Fruit fly (Drosophila melanogaster) whole organism, embryonic: ENCODE data around the gene CG12123.

ENCODE experiments used
- Abd-B ChIP-seq: fragments of 200-800 bp; sonication (Bioruptor generic); optimal IDR thresholded peaks from 2 replicates; lab custom pipeline; 2018; ENCODE audit warnings: missing biosample characterization, mild to moderate bottlenecking, missing genetic modification characterization, moderate library complexity
- CG10267 ChIP-seq: fragments of 200-800 bp; sonication (Bioruptor generic); optimal IDR thresholded peaks from 2 replicates; lab custom pipeline; 2018; ENCODE audit warnings: missing biosample characterization, mild to moderate bottlenecking, missing genetic modification characterization, moderate library complexity
- CG10543 ChIP-seq: fragments of 200-800 bp; sonication (Bioruptor generic); optimal IDR thresholded peaks from 3 replicates; lab custom pipeline; 2017; ENCODE audit warnings: missing biosample characterization, mild to moderate bottlenecking, missing genetic modification characterization, moderate library complexity
- CG12236 ChIP-seq: fragments of 200-800 bp; sonication (Bioruptor generic); optimal IDR thresholded peaks from 2 replicates; lab custom pipeline; 2016; ENCODE audit warnings: missing biosample characterization, missing genetic modification characterization
- CG12659 ChIP-seq: fragments of 200-800 bp; sonication (Bioruptor generic); optimal IDR thresholded peaks from 3 replicates; lab custom pipeline; 2017; ENCODE audit warnings: mild to moderate bottlenecking, missing biosample characterization, missing genetic modification reagents, missing genetic modification characterization
- CG13624 ChIP-seq: fragments of 200-800 bp; sonication (Bioruptor generic); optimal IDR thresholded peaks from 2 replicates; lab custom pipeline; 2016; ENCODE audit warnings: missing biosample characterization, missing genetic modification characterization
- CG1529 ChIP-seq: fragments of 200-800 bp; sonication (Bioruptor generic); optimal IDR thresholded peaks from 3 replicates; lab custom pipeline; 2018; ENCODE audit warnings: missing biosample characterization, missing genetic modification characterization
- CG15601 ChIP-seq: fragments of 200-800 bp; sonication (Bioruptor generic); optimal IDR thresholded peaks from 3 replicates; lab custom pipeline; 2019; ENCODE audit warnings: missing biosample characterization, mild to moderate bottlenecking, missing genetic modification characterization, moderate library complexity
- CG1603 ChIP-seq: fragments of 200-800 bp; sonication (Bioruptor generic); optimal IDR thresholded peaks from 2 replicates; lab custom pipeline; 2019; ENCODE audit warnings: missing biosample characterization, mild to moderate bottlenecking, missing genetic modification characterization, moderate library complexity
- CG1647 ChIP-seq: fragments of 200-800 bp; sonication (Bioruptor generic); optimal IDR thresholded peaks from 3 replicates; lab custom pipeline; 2016; ENCODE audit warnings: missing biosample characterization, missing genetic modification characterization
- CG17361 ChIP-seq: fragments of 200-800 bp; sonication (Bioruptor generic); IDR thresholded peaks from 3 replicates; pipeline ENCODE4 v1.3.6; 2022; ENCODE audit warnings: missing biosample characterization, missing genetic modification characterization
- CG17612 ChIP-seq: fragments of 200-800 bp; sonication (Bioruptor generic); IDR thresholded peaks from 2 replicates; pipeline ENCODE4 v1.3.6; 2022; ENCODE audit warnings: missing biosample characterization, missing genetic modification characterization
- CG2120 ChIP-seq: fragments of 200-800 bp; sonication (Bioruptor generic); optimal IDR thresholded peaks from 3 replicates; lab custom pipeline; 2016; ENCODE audit warnings: missing biosample characterization, missing genetic modification characterization
- CG2712 ChIP-seq: fragments of 200-800 bp; optimal IDR thresholded peaks from 3 replicates; lab custom pipeline; 2019; ENCODE audit warnings: missing biosample characterization, mild to moderate bottlenecking, missing genetic modification characterization, moderate library complexity
- CG2875 ChIP-seq: fragments of 200-800 bp; sonication (Bioruptor generic); optimal IDR thresholded peaks from 2 replicates; lab custom pipeline; 2017; ENCODE audit warnings: missing biosample characterization, mild to moderate bottlenecking, missing genetic modification characterization, missing genetic modification reagents
- CG30403 ChIP-seq: fragments of 200-800 bp; sonication (Bioruptor generic); optimal IDR thresholded peaks from 3 replicates; lab custom pipeline; 2016; ENCODE audit warnings: missing biosample characterization, missing genetic modification characterization
- CG31441 ChIP-seq: fragments of 200-800 bp; sonication (Bioruptor generic); IDR thresholded peaks from 2 replicates; pipeline ENCODE4 v1.3.6; 2022; ENCODE audit warnings: missing biosample characterization, missing genetic modification characterization
- CG4360 ChIP-seq: fragments of 200-800 bp; sonication (Bioruptor generic); IDR thresholded peaks from 2 replicates; pipeline ENCODE4 v1.3.6; 2022; ENCODE audit warnings: missing biosample characterization, missing genetic modification characterization
- CG43689 ChIP-seq: fragments of 200-800 bp; sonication (Bioruptor generic); IDR thresholded peaks from 2 replicates; pipeline ENCODE4 v1.3.6; 2022; ENCODE audit warnings: missing biosample characterization, missing genetic modification characterization
- CG6175 ChIP-seq: fragments of 200-800 bp; sonication (Bioruptor generic); IDR thresholded peaks from 3 replicates; pipeline ENCODE4 v1.3.6; 2022; ENCODE audit warnings: missing biosample characterization, missing genetic modification characterization
- CG8281 ChIP-seq: fragments of 200-800 bp; sonication (Bioruptor generic); optimal IDR thresholded peaks from 2 replicates; lab custom pipeline; 2018; ENCODE audit warnings: missing biosample characterization, mild to moderate bottlenecking, missing genetic modification characterization, moderate library complexity
- CG8290 ChIP-seq, 3 experiments: fragments of 200-800 bp; sonication (Bioruptor generic); optimal IDR thresholded peaks; 2 replicates each; lab custom pipeline; 2016 to 2019; ENCODE audit warnings: missing biosample characterization in 3 of 3, missing genetic modification characterization in 3 of 3, mild to moderate bottlenecking in 2 of 3, moderate library complexity in 1 of 3
- CG8765 ChIP-seq: fragments of 200-800 bp; sonication (Bioruptor generic); IDR thresholded peaks from 2 replicates; pipeline ENCODE4 v1.3.6; 2022; ENCODE audit warnings: missing biosample characterization, missing genetic modification characterization
- CG9215 ChIP-seq: fragments of 200-800 bp; sonication (Bioruptor generic); IDR thresholded peaks from 2 replicates; pipeline ENCODE4 v1.3.6; 2022; ENCODE audit warnings: missing biosample characterization, missing genetic modification characterization
- CG9876 ChIP-seq: fragments of 200-800 bp; sonication (Bioruptor generic); optimal IDR thresholded peaks from 2 replicates; lab custom pipeline; 2016; ENCODE audit warnings: missing biosample characterization, missing genetic modification characterization
- CoRest ChIP-seq: fragments of 200-800 bp; sonication (Bioruptor generic); optimal IDR thresholded peaks from 3 replicates; lab custom pipeline; 2018; ENCODE audit warnings: missing biosample characterization, mild to moderate bottlenecking, missing genetic modification characterization, moderate library complexity
- Dip2 ChIP-seq: fragments of 200-800 bp; sonication (Bioruptor generic); IDR thresholded peaks from 2 replicates; pipeline ENCODE4 v1.3.6; 2022; ENCODE audit warnings: missing biosample characterization, missing genetic modification characterization
- Dp ChIP-seq: fragments of 200-800 bp; sonication (Bioruptor generic); optimal IDR thresholded peaks from 2 replicates; lab custom pipeline; 2018; ENCODE audit warnings: missing biosample characterization, mild to moderate bottlenecking, missing genetic modification characterization, moderate library complexity
- E2f2 ChIP-seq: fragments of 200-800 bp; sonication (Bioruptor generic); IDR thresholded peaks from 2 replicates; pipeline ENCODE4 v1.3.6; 2022; ENCODE audit warnings: missing biosample characterization, missing genetic modification characterization
- HLHmδ ChIP-seq: fragments of 200-800 bp; sonication (Bioruptor generic); optimal IDR thresholded peaks from 2 replicates; lab custom pipeline; 2018; ENCODE audit warnings: missing biosample characterization, mild to moderate bottlenecking, missing genetic modification characterization, moderate library complexity
- HmgZ ChIP-seq: fragments of 200-800 bp; sonication (Bioruptor generic); optimal IDR thresholded peaks from 2 replicates; lab custom pipeline; 2018; ENCODE audit warnings: missing biosample characterization, mild to moderate bottlenecking, missing genetic modification characterization
- MBD-R2 ChIP-seq: fragments of 200-800 bp; sonication (Bioruptor generic); IDR thresholded peaks from 2 replicates; pipeline ENCODE4 v1.3.6; 2022; ENCODE audit warnings: missing biosample characterization, missing genetic modification characterization
- Max ChIP-seq: fragments of 200-800 bp; sonication (Bioruptor generic); optimal IDR thresholded peaks from 2 replicates; lab custom pipeline; 2016; ENCODE audit warnings: missing biosample characterization, mild to moderate bottlenecking, missing genetic modification characterization
- Stat92E ChIP-seq, 3 experiments: fragments of >200 bp in 2 of 3; fragments of 200-800 bp in 1 of 3; sonication (Bioruptor generic) in 1 of 3; optimal IDR thresholded peaks; 2 replicates each; lab custom pipeline; 2017 to 2019; ENCODE audit warnings: missing biosample characterization in 3 of 3, missing genetic modification characterization in 3 of 3, mild to moderate bottlenecking in 1 of 3, moderate library complexity in 1 of 3
- ab ChIP-seq: fragments of 200-800 bp; sonication (Bioruptor generic); optimal IDR thresholded peaks from 2 replicates; lab custom pipeline; 2016; ENCODE audit warnings: missing biosample characterization, missing genetic modification characterization
- amos ChIP-seq: fragments of 200-800 bp; sonication (Bioruptor generic); IDR thresholded peaks from 2 replicates; pipeline ENCODE4 v1.3.6; 2022; ENCODE audit warnings: missing biosample characterization, missing genetic modification characterization; ENCODE audit not compliant: partially characterized antibody
- btn ChIP-seq: fragments of 200-800 bp; sonication (Bioruptor generic); optimal IDR thresholded peaks from 2 replicates; lab custom pipeline; 2016; ENCODE audit warnings: missing biosample characterization, missing genetic modification characterization
- dpn ChIP-seq, 2 experiments: fragments of 200-800 bp; sonication (Bioruptor generic); optimal IDR thresholded peaks; 3 replicates each; lab custom pipeline; 2016; ENCODE audit warnings: missing biosample characterization in 2 of 2, missing genetic modification characterization in 2 of 2
- emc ChIP-seq: fragments of 200-800 bp; sonication (Bioruptor generic); optimal IDR thresholded peaks from 2 replicates; lab custom pipeline; 2016; ENCODE audit warnings: missing biosample characterization, missing genetic modification characterization
- ewg ChIP-seq: fragments of 200-800 bp; sonication (Bioruptor generic); optimal IDR thresholded peaks from 3 replicates; lab custom pipeline; 2017; ENCODE audit warnings: mild to moderate bottlenecking, missing biosample characterization, missing genetic modification reagents, missing genetic modification characterization
- fd3F ChIP-seq: fragments of 200-800 bp; sonication (Bioruptor generic); optimal IDR thresholded peaks from 2 replicates; lab custom pipeline; 2018; ENCODE audit warnings: missing biosample characterization, mild to moderate bottlenecking, missing genetic modification characterization, moderate library complexity
- ftz-f1 ChIP-seq: fragments of 200-800 bp; sonication (Bioruptor generic); optimal IDR thresholded peaks from 2 replicates; lab custom pipeline; 2016; ENCODE audit warnings: missing biosample characterization, missing genetic modification characterization
- lab ChIP-seq: fragments of 200-800 bp; sonication (Bioruptor generic); optimal IDR thresholded peaks from 3 replicates; lab custom pipeline; 2017; ENCODE audit warnings: missing biosample characterization, missing genetic modification characterization, mild to moderate bottlenecking, moderate library complexity, missing genetic modification reagents
- mirr ChIP-seq: fragments of 200-800 bp; sonication (Bioruptor generic); optimal IDR thresholded peaks from 3 replicates; lab custom pipeline; 2018; ENCODE audit warnings: missing biosample characterization, mild to moderate bottlenecking, missing genetic modification characterization
- pita ChIP-seq: fragments of 200-800 bp; sonication (Bioruptor generic); optimal IDR thresholded peaks from 2 replicates; lab custom pipeline; 2017; ENCODE audit warnings: missing biosample characterization, mild to moderate bottlenecking, missing genetic modification characterization
- prd ChIP-seq, 3 experiments: fragments of >200 bp in 2 of 3; fragments of 200-800 bp in 1 of 3; sonication (Bioruptor generic) in 1 of 3; optimal IDR thresholded peaks in 2 of 3; IDR thresholded peaks in 1 of 3; 2 replicates in 2 of 3; 3 replicates in 1 of 3; pipeline versions ENCODE4 v1.3.6 to Lab custom; 2017 to 2022; ENCODE audit warnings: missing biosample characterization in 1 of 3, missing genetic modification characterization in 1 of 3
- slou ChIP-seq: fragments of 200-800 bp; sonication (Bioruptor generic); optimal IDR thresholded peaks from 3 replicates; lab custom pipeline; 2016; ENCODE audit warnings: missing biosample characterization, missing genetic modification characterization
- tio ChIP-seq: fragments of 200-800 bp; sonication (Bioruptor generic); optimal IDR thresholded peaks from 2 replicates; lab custom pipeline; 2017; ENCODE audit warnings: missing biosample characterization, missing genetic modification characterization, inconsistent platforms
- yki ChIP-seq: fragments of >200 bp; optimal IDR thresholded peaks from 3 replicates; lab custom pipeline; 2018

The CG12123 gene

dm6 chrX:8436656-8437284 lies 5.4 kb downstream of the CG12123 start, which contains the start of gene CG1440 (continued):
- TF ChIP-seq ab (no peak), lab (no peak), dpn (GFP tag; optimal IDR thresholded peaks at IDR 0.05; lab: Kevin White, UChicago) (peak in 1 of 2 experiments; percentile 1), ewg (no peak), CG43689 (no peak), CG17612 (GFP tag; lab: Robert Waterston, UW) (no peak), CG15601 (tag; lab: Kevin White, UChicago) (peak; percentile 29), CG2120 (GFP tag; lab: Kevin White, UChicago) (peak; percentile 56), CG1647 (GFP tag; lab: Kevin White, UChicago) (no peak), CG1529 (GFP tag; lab: Kevin White, UChicago) (no peak), amos (GFP tag; lab: Robert Waterston, UW) (no peak; the same call in 1 of the 2 replicates), CG2875 (GFP tag; lab: Kevin White, UChicago) (no peak), Dp (peak; percentile 62), emc (GFP tag; lab: Kevin White, UChicago) (no peak), tio (GFP tag; lab: Kevin White, UChicago) (no peak), yki (lab: Kevin White, UChicago) (no peak), Max (GFP tag; lab: Kevin White, UChicago) (no peak), E2f2 (GFP tag; lab: Robert Waterston, UW) (peak; percentile 70), CG4360 (GFP tag; lab: Robert Waterston, UW) (no peak), CG2712 (tag; lab: Kevin White, UChicago) (peak; percentile 21), slou (GFP tag; lab: Kevin White, UChicago) (no peak), Stat92E (GFP tag; optimal IDR thresholded peaks at IDR 0.05; lab: Kevin White, UChicago) (peak in 1 of 3 experiments; percentile 59), CG31441 (GFP tag; lab: Robert Waterston, UW) (no peak), CG10543 (GFP tag; lab: Kevin White, UChicago) (no peak), CG6175 (GFP tag; lab: Robert Waterston, UW) (no peak), CG8281 (tag; lab: Kevin White, UChicago) (no peak), CG12659 (GFP tag; lab: Kevin White, UChicago) (peak; percentile 77), Dip2 (GFP tag; lab: Robert Waterston, UW) (no peak), CG17361 (GFP tag; lab: Robert Waterston, UW) (peak; percentile 43; the same call in 2 of the 3 replicates), mirr (GFP tag; lab: Kevin White, UChicago) (no peak), CG10267 (tag; lab: Kevin White, UChicago) (peak; percentile 75), MBD-R2 (GFP tag; lab: Robert Waterston, UW) (peak; percentile 75), prd (optimal IDR thresholded peaks at IDR 0.05; lab: Kevin White, UChicago) (no peak), prd (GFP tag; IDR thresholded peaks at IDR 0.05; lab: Robert Waterston, UW) (0 out of 3 replicates have a peak, but pooled peaks have one; percentile 29), CG9876 (GFP tag; lab: Kevin White, UChicago) (no peak), CG12236 (GFP tag; lab: Kevin White, UChicago) (no peak), CG8765 (GFP tag; lab: Robert Waterston, UW) (no peak), CG13624 (GFP tag; lab: Kevin White, UChicago) (no peak), CG8290 (GFP tag; optimal IDR thresholded peaks at IDR 0.05; lab: Kevin White, UChicago) (no peak), CG8290 (tag; optimal IDR thresholded peaks at IDR 0.05; lab: Kevin White, UChicago) (no peak), CoRest (tag; lab: Kevin White, UChicago) (no peak), fd3F (GFP tag; lab: Kevin White, UChicago) (no peak), btn (GFP tag; lab: Kevin White, UChicago) (no peak), ftz-f1 (GFP tag; lab: Kevin White, UChicago) (no peak), HLHmδ (no peak), CG1603 (tag; lab: Kevin White, UChicago) (peak; percentile 69), CG9215 (GFP tag; lab: Robert Waterston, UW) (no peak), CG30403 (no peak), pita (GFP tag; lab: Kevin White, UChicago) (no peak), HmgZ (tag; lab: Kevin White, UChicago) (peak; percentile 1), Abd-B (GFP tag; lab: Kevin White, UChicago) (no peak)
